Worm (Caenorhabditis elegans): Measurements from ENCODE around the gene nep-4.

ce11 chrX:6818036-6818488 is 45.2 kb downstream of the nep-4 start, which contains the start of gene dhs-28:
- no peak for TF ChIP-seq ama-1 (optimal IDR thresholded peaks at IDR 0.05)
- TF ChIP-seq tbx-11 (GFP tag; IDR thresholded peaks at IDR 0.05) = no peak
- no peak for TF ChIP-seq scrt-1 (GFP tag; IDR thresholded peaks at IDR 0.05)
- no peak for TF ChIP-seq B0310.2 (tag; optimal IDR thresholded peaks at IDR 0.05)
- TF ChIP-seq ceh-13 (GFP tag; optimal IDR thresholded peaks at IDR 0.05) = no peak
- no peak for TF ChIP-seq ets-7 (tag; optimal IDR thresholded peaks at IDR 0.05)
- no peak for TF ChIP-seq flt-1 (GFP tag; IDR thresholded peaks at IDR 0.05)
- no peak for TF ChIP-seq aly-1 (tag; optimal IDR thresholded peaks at IDR 0.05)
- TF ChIP-seq hmbx-1 (tag; optimal IDR thresholded peaks at IDR 0.05) = no peak

Data from whole organism, early embryonic.